Worm (Caenorhabditis elegans) whole organism, young adult: ENCODE data around the gene spp-16.
A peak's percentile ranks its signal among the peaks of the same experiment; 100 is the strongest.

Experiments
- B0035.1 ChIP-seq: sonication (generic microtip); optimal IDR thresholded peaks from 2 replicates; lab custom pipeline; 2016; ENCODE audit warnings: missing genetic modification characterization, mild to moderate bottlenecking, missing compliant biosample characterization, missing genotype, missing genetic modification reagents
- B0261.1 ChIP-seq: sonication (generic microtip); optimal IDR thresholded peaks from 2 replicates; lab custom pipeline; 2016; ENCODE audit warnings: mild to moderate bottlenecking, missing genetic modification characterization, moderate library complexity, missing compliant biosample characterization
- C06A6.2 ChIP-seq: fragments of 200-800 bp; sonication (Bioruptor generic); conservative IDR thresholded peaks from 2 replicates; pipeline ENCODE4 v1.3.6; 2022; ENCODE audit warnings: missing genetic modification characterization, missing compliant biosample characterization
- F10E7.11 ChIP-seq: sonication (generic microtip); optimal IDR thresholded peaks from 2 replicates; lab custom pipeline; 2017; ENCODE audit warnings: mild to moderate bottlenecking, missing genetic modification characterization, moderate library complexity, missing compliant biosample characterization
- F52B5.7 ChIP-seq: sonication (generic microtip); optimal IDR thresholded peaks from 2 replicates; lab custom pipeline; 2016; ENCODE audit warnings: mild to moderate bottlenecking, missing genetic modification characterization, missing compliant biosample characterization
- K12H6.12 ChIP-seq: fragments of 200-800 bp; sonication (Bioruptor generic); optimal IDR thresholded peaks from 2 replicates; lab custom pipeline; 2018; ENCODE audit warnings: mild to moderate bottlenecking, missing genetic modification characterization, missing compliant biosample characterization
- T07F8.4 ChIP-seq: sonication (generic microtip); optimal IDR thresholded peaks from 2 replicates; lab custom pipeline; 2016; ENCODE audit warnings: mild to moderate bottlenecking, missing genetic modification characterization, moderate library complexity, missing compliant biosample characterization
- akir-1 ChIP-seq: fragments of 200-800 bp; sonication (Bioruptor generic); optimal IDR thresholded peaks from 2 replicates; lab custom pipeline; 2018; ENCODE audit warnings: mild to moderate bottlenecking, missing genetic modification characterization, moderate library complexity, missing compliant biosample characterization
- ama-1 ChIP-seq, 3 experiments: fragments of 150-350 bp in 1 of 3; sonication (generic microtip) in 2 of 3; optimal IDR thresholded peaks; 2 replicates each; lab custom pipeline; 2014 to 2018; ENCODE audit warnings: missing biosample characterization in 2 of 3, missing genetic modification characterization in 2 of 3, missing genetic modification reagents in 2 of 3
- athp-1 ChIP-seq: sonication (generic microtip); optimal IDR thresholded peaks from 2 replicates; lab custom pipeline; 2017; ENCODE audit warnings: mild to moderate bottlenecking, missing genetic modification characterization, missing compliant biosample characterization
- attf-5 ChIP-seq: fragments of 200-800 bp; sonication (Bioruptor generic); optimal IDR thresholded peaks from 2 replicates; lab custom pipeline; 2018; ENCODE audit warnings: mild to moderate bottlenecking, missing genetic modification characterization, missing compliant biosample characterization
- attf-6 ChIP-seq: fragments of 200-800 bp; sonication (Bioruptor generic); IDR thresholded peaks from 2 replicates; pipeline ENCODE4 v1.3.6; 2022; ENCODE audit warnings: missing genetic modification reagents, missing genetic modification characterization, missing compliant biosample characterization
- cebp-1 ChIP-seq, 2 experiments: fragments of 200-800 bp in 1 of 2; sonication (Bioruptor generic) in 1 of 2; sonication (generic microtip) in 1 of 2; IDR thresholded peaks in 1 of 2; optimal IDR thresholded peaks in 1 of 2; 2 replicates each; pipeline versions ENCODE4 v1.3.6 to Lab custom; 2017 to 2022; ENCODE audit warnings: missing compliant biosample characterization in 2 of 2, missing genetic modification characterization in 2 of 2, mild to moderate bottlenecking in 1 of 2, missing genetic modification reagents in 1 of 2, moderate library complexity in 1 of 2
- cebp-2 ChIP-seq: fragments of 200-800 bp; sonication (Bioruptor generic); IDR thresholded peaks from 2 replicates; pipeline ENCODE4 v1.3.6; 2022; ENCODE audit warnings: missing genetic modification characterization, missing compliant biosample characterization
- ceh-100 ChIP-seq: fragments of 200-800 bp; sonication (Bioruptor generic); IDR thresholded peaks from 2 replicates; pipeline ENCODE4 v1.3.6; 2022; ENCODE audit warnings: missing genetic modification reagents, missing genetic modification characterization, missing compliant biosample characterization
- ceh-40 ChIP-seq: fragments of 200-800 bp; sonication (Bioruptor generic); IDR thresholded peaks from 2 replicates; pipeline ENCODE4 v1.3.6; 2022; ENCODE audit warnings: missing genetic modification characterization, missing compliant biosample characterization
- ceh-58 ChIP-seq: fragments of 200-800 bp; sonication (Bioruptor generic); IDR thresholded peaks from 2 replicates; pipeline ENCODE4 v1.3.6; 2022; ENCODE audit warnings: missing genetic modification characterization, missing compliant biosample characterization
- ceh-91 ChIP-seq: fragments of 200-800 bp; sonication (Bioruptor generic); IDR thresholded peaks from 2 replicates; pipeline ENCODE4 v1.3.6; 2022; ENCODE audit warnings: missing genetic modification reagents, missing genetic modification characterization, missing compliant biosample characterization
- die-1 ChIP-seq: sonication (generic microtip); optimal IDR thresholded peaks from 2 replicates; lab custom pipeline; 2016; ENCODE audit warnings: missing genotype, mild to moderate bottlenecking, missing genetic modification characterization, missing compliant biosample characterization
- efl-1 ChIP-seq: fragments of 150-350 bp; optimal IDR thresholded peaks from 2 replicates; lab custom pipeline; 2014; ENCODE audit warnings: missing biosample characterization, missing genetic modification reagents, missing genetic modification characterization
- hlh-26 ChIP-seq: fragments of 200-800 bp; sonication (Bioruptor generic); conservative IDR thresholded peaks from 2 replicates; pipeline ENCODE4 v1.3.6; 2022; ENCODE audit warnings: missing genetic modification reagents, missing genetic modification characterization, missing compliant biosample characterization
- hmg-20 ChIP-seq: fragments of 200-800 bp; sonication (Bioruptor generic); IDR thresholded peaks from 2 replicates; pipeline ENCODE4 v1.3.6; 2022; ENCODE audit warnings: missing genetic modification reagents, missing genetic modification characterization, missing compliant biosample characterization
- hsf-1 ChIP-seq: fragments of 200-800 bp; sonication (Bioruptor generic); IDR thresholded peaks from 2 replicates; pipeline ENCODE4 v1.3.6; 2022; ENCODE audit warnings: missing genetic modification reagents, missing genetic modification characterization, missing compliant biosample characterization
- let-526 ChIP-seq: fragments of 200-800 bp; sonication (Bioruptor generic); IDR thresholded peaks from 2 replicates; pipeline ENCODE4 v1.3.6; 2022; ENCODE audit warnings: missing genetic modification reagents, missing genetic modification characterization, missing compliant biosample characterization
- let-607 ChIP-seq, 2 experiments: fragments of 200-800 bp in 1 of 2; sonication (Bioruptor generic) in 1 of 2; sonication (generic microtip) in 1 of 2; optimal IDR thresholded peaks; 2 replicates each; lab custom pipeline; 2016 to 2018; ENCODE audit warnings: mild to moderate bottlenecking in 2 of 2, missing compliant biosample characterization in 2 of 2, missing genetic modification characterization in 2 of 2, moderate library complexity in 2 of 2, missing genotype in 1 of 2
- lin-26 ChIP-seq: fragments of 200-800 bp; sonication (Bioruptor generic); IDR thresholded peaks from 2 replicates; pipeline ENCODE4 v1.3.6; 2022; ENCODE audit warnings: missing genetic modification reagents, missing genetic modification characterization, missing compliant biosample characterization
- lin-35 ChIP-seq, 3 experiments: fragments of 150-350 bp in 2 of 3; sonication (generic microtip) in 1 of 3; optimal IDR thresholded peaks; 2 replicates each; lab custom pipeline; 2014 to 2018; ENCODE audit warnings: missing biosample characterization in 3 of 3, missing genetic modification characterization in 3 of 3, missing genetic modification reagents in 3 of 3
- lin-40 ChIP-seq: sonication (generic microtip); optimal IDR thresholded peaks from 2 replicates; lab custom pipeline; 2016; ENCODE audit warnings: missing genetic modification characterization, mild to moderate bottlenecking, missing compliant biosample characterization, missing genotype, missing genetic modification reagents
- lir-1 ChIP-seq: fragments of 200-800 bp; sonication (Bioruptor generic); conservative IDR thresholded peaks from 2 replicates; pipeline ENCODE4 v1.3.6; 2022; ENCODE audit warnings: missing genetic modification reagents, missing genetic modification characterization, missing compliant biosample characterization
- lsl-1 ChIP-seq: fragments of 200-800 bp; sonication (Bioruptor generic); optimal IDR thresholded peaks from 2 replicates; lab custom pipeline; 2018; ENCODE audit warnings: mild to moderate bottlenecking, missing genetic modification characterization, moderate library complexity, missing compliant biosample characterization
- madf-6 ChIP-seq: fragments of 200-800 bp; sonication (Bioruptor generic); IDR thresholded peaks from 2 replicates; pipeline ENCODE4 v1.3.6; 2022; ENCODE audit warnings: missing genetic modification reagents, missing genetic modification characterization, missing compliant biosample characterization
- mcd-1 ChIP-seq: fragments of 200-800 bp; sonication (Bioruptor generic); IDR thresholded peaks from 2 replicates; pipeline ENCODE4 v1.3.6; 2022; ENCODE audit warnings: missing genetic modification reagents, missing genetic modification characterization, missing compliant biosample characterization
- mes-4 ChIP-seq: sonication (generic microtip); optimal IDR thresholded peaks from 2 replicates; lab custom pipeline; 2016; ENCODE audit warnings: missing genotype, missing genetic modification characterization, missing compliant biosample characterization
- nfya-2 ChIP-seq: fragments of 200-800 bp; sonication (Bioruptor generic); IDR thresholded peaks from 2 replicates; pipeline ENCODE4 v1.3.6; 2022; ENCODE audit warnings: missing genetic modification reagents, missing genetic modification characterization, missing compliant biosample characterization
- nfyb-1 ChIP-seq: fragments of 200-800 bp; sonication (Bioruptor generic); IDR thresholded peaks from 2 replicates; pipeline ENCODE4 v1.3.6; 2022; ENCODE audit warnings: missing genetic modification reagents, missing genetic modification characterization, missing compliant biosample characterization
- nhr-27 ChIP-seq: fragments of 200-800 bp; sonication (Bioruptor generic); optimal IDR thresholded peaks from 2 replicates; lab custom pipeline; 2018; ENCODE audit warnings: mild to moderate bottlenecking, missing genetic modification characterization, moderate library complexity, missing compliant biosample characterization
- pbrm-1 ChIP-seq: fragments of 200-800 bp; sonication (Bioruptor generic); IDR thresholded peaks from 2 replicates; pipeline ENCODE4 v1.3.6; 2022; ENCODE audit warnings: missing genetic modification reagents, missing genetic modification characterization, missing compliant biosample characterization
- rcor-1 ChIP-seq: fragments of 200-800 bp; sonication (Bioruptor generic); IDR thresholded peaks from 2 replicates; pipeline ENCODE4 v1.3.6; 2022; ENCODE audit warnings: missing genetic modification reagents, missing genetic modification characterization, missing compliant biosample characterization
- repo-1 ChIP-seq: sonication (generic microtip); optimal IDR thresholded peaks from 2 replicates; lab custom pipeline; 2017; ENCODE audit warnings: mild to moderate bottlenecking, missing genetic modification characterization, missing compliant biosample characterization
- snpc-4 ChIP-seq, 5 experiments: fragments of 150-350 bp in 1 of 5; sonication (generic microtip) in 4 of 5; optimal IDR thresholded peaks; 2 replicates each; lab custom pipeline; 2014 to 2018; ENCODE audit warnings: missing genetic modification characterization in 5 of 5, missing biosample characterization in 3 of 5, antibody characterized with exemption in 2 of 5, mild to moderate bottlenecking in 2 of 5, missing compliant biosample characterization in 2 of 5, missing genotype in 2 of 5, moderate library complexity in 2 of 5, missing genetic modification reagents in 1 of 5
- somi-1 ChIP-seq: fragments of 200-800 bp; sonication (Bioruptor generic); optimal IDR thresholded peaks from 2 replicates; lab custom pipeline; 2018; ENCODE audit warnings: mild to moderate bottlenecking, missing genetic modification characterization, missing compliant biosample characterization
- tbx-9 ChIP-seq: sonication (generic microtip); optimal IDR thresholded peaks from 2 replicates; lab custom pipeline; 2016; ENCODE audit warnings: borderline replicate concordance, missing genetic modification characterization, inconsistent platforms, missing compliant biosample characterization
- unc-130 ChIP-seq: sonication (generic microtip); optimal IDR thresholded peaks from 2 replicates; lab custom pipeline; 2016; ENCODE audit warnings: missing genetic modification reagents, missing genetic modification characterization, missing compliant biosample characterization
- xnd-1 ChIP-seq: sonication (generic microtip); optimal IDR thresholded peaks from 2 replicates; lab custom pipeline; 2016; ENCODE audit warnings: missing genotype, missing genetic modification reagents, missing genetic modification characterization, missing compliant biosample characterization
- ztf-18 ChIP-seq: sonication (generic microtip); optimal IDR thresholded peaks from 2 replicates; lab custom pipeline; 2016; ENCODE audit warnings: missing genotype, mild to moderate bottlenecking, missing genetic modification characterization, missing compliant biosample characterization
- ztf-25 ChIP-seq: fragments of 200-800 bp; sonication (Bioruptor generic); IDR thresholded peaks from 2 replicates; pipeline ENCODE4 v1.3.6; 2022; ENCODE audit warnings: missing genetic modification reagents, missing genetic modification characterization, missing compliant biosample characterization
- ztf-26 ChIP-seq: sonication (generic microtip); optimal IDR thresholded peaks from 2 replicates; lab custom pipeline; 2017; ENCODE audit warnings: missing genetic modification characterization, missing compliant biosample characterization
- ztf-6 ChIP-seq: fragments of 200-800 bp; sonication (Bioruptor generic); IDR thresholded peaks from 2 replicates; pipeline ENCODE4 v1.3.6; 2022; ENCODE audit warnings: missing genetic modification reagents, missing genetic modification characterization, missing compliant biosample characterization

spp-16 gene

ce11 chrV:10937294-10937693 lies 36.2 kb upstream of the spp-16 start (continued):
- TF ChIP-seq pbrm-1 (GFP tag; lab: Robert Waterston, UW) = no peak
- TF ChIP-seq F10E7.11 = no peak
- no peak for TF ChIP-seq attf-5 (GFP tag; lab: Kevin White, UChicago)
- no peak for TF ChIP-seq athp-1 (tag; lab: Kevin White, UChicago)
- no peak for TF ChIP-seq ceh-100 (GFP tag; lab: Robert Waterston, UW)
- TF ChIP-seq die-1 (tag; lab: Kevin White, UChicago) = no peak
- TF ChIP-seq mcd-1 (GFP tag; lab: Robert Waterston, UW) = 0 out of 2 replicates have a peak, but pooled peaks have one; percentile 21
- TF ChIP-seq madf-6 (GFP tag; lab: Robert Waterston, UW) = no peak
- TF ChIP-seq ama-1 (optimal IDR thresholded peaks at IDR 0.05; lab: Kevin White, UChicago) = peak; percentile 37
- peak in 1 of 2 experiments; percentile 10 for TF ChIP-seq ama-1 (GFP tag; optimal IDR thresholded peaks at IDR 0.05; lab: Kevin White, UChicago)
- no peak for TF ChIP-seq let-607 (tag; optimal IDR thresholded peaks at IDR 0.05; lab: Kevin White, UChicago)
- no peak for TF ChIP-seq nhr-27
- no peak for TF ChIP-seq mes-4 (tag; lab: Kevin White, UChicago)
- no peak for TF ChIP-seq ceh-91 (GFP tag; lab: Robert Waterston, UW)
- no peak for TF ChIP-seq T07F8.4 (tag; lab: Kevin White, UChicago)
- peak; percentile 50 for TF ChIP-seq somi-1
- TF ChIP-seq lir-1 (GFP tag; lab: Robert Waterston, UW) = no peak
- TF ChIP-seq ztf-25 = no peak
- no peak for TF ChIP-seq let-526 (GFP tag; lab: Robert Waterston, UW)
- TF ChIP-seq unc-130 = no peak
- TF ChIP-seq xnd-1 (tag; lab: Kevin White, UChicago) = no peak
- TF ChIP-seq akir-1 (GFP tag; lab: Kevin White, UChicago) = no peak
- no peak for TF ChIP-seq F52B5.7
- no peak for TF ChIP-seq rcor-1 (GFP tag; lab: Robert Waterston, UW)
- TF ChIP-seq hlh-26 (GFP tag; lab: Robert Waterston, UW) = no peak
- no peak for TF ChIP-seq attf-6 (GFP tag; lab: Robert Waterston, UW)
- no peak for TF ChIP-seq snpc-4 (GFP tag; optimal IDR thresholded peaks at IDR 0.05; lab: Kevin White, UChicago)
- no peak for TF ChIP-seq snpc-4 (tag; optimal IDR thresholded peaks at IDR 0.05; lab: Kevin White, UChicago)
- no peak for TF ChIP-seq hsf-1 (GFP tag; lab: Robert Waterston, UW)
- TF ChIP-seq hmg-20 (GFP tag; lab: Robert Waterston, UW) = no peak
- TF ChIP-seq lin-26 (GFP tag; lab: Robert Waterston, UW) = no peak
- TF ChIP-seq efl-1 = no peak
- no peak for TF ChIP-seq K12H6.12
- no peak for TF ChIP-seq B0261.1 (tag; lab: Kevin White, UChicago)
- peak; percentile 21 for TF ChIP-seq repo-1
- TF ChIP-seq nfya-2 (GFP tag; lab: Robert Waterston, UW) = no peak
- no peak for TF ChIP-seq ztf-18
- peak; percentile 54; the same call in 1 of the 2 replicates for TF ChIP-seq cebp-1 (GFP tag; IDR thresholded peaks at IDR 0.05; lab: Robert Waterston, UW)
- TF ChIP-seq cebp-1 (tag; optimal IDR thresholded peaks at IDR 0.05; lab: Kevin White, UChicago) = peak; percentile 51
- TF ChIP-seq lin-40 (tag; lab: Kevin White, UChicago) = peak; percentile 33
- no peak for TF ChIP-seq ztf-6 (GFP tag; lab: Robert Waterston, UW)
- no peak for TF ChIP-seq cebp-2 (GFP tag; lab: Robert Waterston, UW)
- TF ChIP-seq ceh-58 (GFP tag; lab: Robert Waterston, UW) = no peak
- peak; percentile 80 for TF ChIP-seq nfyb-1 (GFP tag; lab: Robert Waterston, UW)
- peak; percentile 33 for TF ChIP-seq C06A6.2 (GFP tag; lab: Robert Waterston, UW)
- TF ChIP-seq ceh-40 = no peak
- no peak for TF ChIP-seq tbx-9 (tag; lab: Kevin White, UChicago)
- no peak for TF ChIP-seq ztf-26
- no peak for TF ChIP-seq B0035.1
- TF ChIP-seq lin-35 (GFP tag; optimal IDR thresholded peaks at IDR 0.05; lab: Kevin White, UChicago) = peak in 1 of 3 experiments; percentile 52
- no peak for TF ChIP-seq lsl-1 (GFP tag; lab: Kevin White, UChicago)
